Worm (Caenorhabditis elegans): Measurements from ENCODE around the gene Y54G2A.49.

Y54G2A.49 gene

ce11 chrIV:2805525-2805924 is 47.5 kb downstream of the Y54G2A.49 start, which contains the start of gene Y54G2A.45 (continued):
- TF ChIP-seq nhr-42 (GFP tag; IDR thresholded peaks at IDR 0.05) (peak; percentile 69; the same call in 1 of the 2 replicates), nhr-76 (tag; optimal IDR thresholded peaks at IDR 0.05) (no peak), F26F4.8 (GFP tag; conservative IDR thresholded peaks at IDR 0.05) (peak; percentile 90), ctbp-1 (GFP tag; IDR thresholded peaks at IDR 0.05) (peak; percentile 74; the same call in 1 of the 2 replicates), R02D3.7 (tag; optimal IDR thresholded peaks at IDR 0.05) (peak; percentile 2), hlh-11 (tag; optimal IDR thresholded peaks at IDR 0.05) (peak; percentile 85), php-3 (GFP tag; IDR thresholded peaks at IDR 0.05) (peak; percentile 78), mdl-1 (tag; optimal IDR thresholded peaks at IDR 0.05) (peak in 1 of 2 experiments; percentile 32), zfp-3 (GFP tag; conservative IDR thresholded peaks at IDR 0.05) (no peak), aha-1 (tag) (peak; percentile 70), egl-43 (GFP tag; IDR thresholded peaks at IDR 0.05) (peak; percentile 82), Y105C5A.15 (GFP tag; IDR thresholded peaks at IDR 0.05) (no peak), fos-1 (tag; optimal IDR thresholded peaks at IDR 0.05) (no peak), lin-1 (GFP tag; IDR thresholded peaks at IDR 0.05) (no peak), dmd-6 (GFP tag; IDR thresholded peaks at IDR 0.05) (peak; percentile 87), nhr-6 (tag; optimal IDR thresholded peaks at IDR 0.05) (peak; percentile 3), Y48G9A.11 (GFP tag; IDR thresholded peaks at IDR 0.05) (peak; percentile 77), mxl-2 (GFP tag; conservative IDR thresholded peaks at IDR 0.05) (0 out of 2 replicates have a peak, but pooled peaks have one; percentile 12), daf-12 (tag; optimal IDR thresholded peaks at IDR 0.05) (no peak), nhr-111 (GFP tag; optimal IDR thresholded peaks at IDR 0.05) (no peak), ztf-7 (tag; optimal IDR thresholded peaks at IDR 0.05) (no peak), lir-3 (tag; optimal IDR thresholded peaks at IDR 0.05) (peak; percentile 48), dpl-1 (GFP tag; optimal IDR thresholded peaks at IDR 0.05) (peak; percentile 25), arid-1 (GFP tag; conservative IDR thresholded peaks at IDR 0.05) (peak; percentile 78), T20F7.1 (GFP tag; optimal IDR thresholded peaks at IDR 0.05) (no peak), dve-1 (tag; optimal IDR thresholded peaks at IDR 0.05; ENCODE audit: insufficient read depth) (peak; percentile 88), dmd-8 (GFP tag; IDR thresholded peaks at IDR 0.05) (peak; percentile 77; the same call in 1 of the 2 replicates), skn-1 (tag; optimal IDR thresholded peaks at IDR 0.05) (no peak), lin-29 (GFP tag; IDR thresholded peaks at IDR 0.05) (no peak), lin-15B (tag; optimal IDR thresholded peaks at IDR 0.05) (no peak), gei-8 (GFP tag; optimal IDR thresholded peaks at IDR 0.05) (peak; percentile 91), Y75B8A.6 (GFP tag; IDR thresholded peaks at IDR 0.05) (peak; percentile 57; the same call in 1 of the 2 replicates), jun-1 (tag; optimal IDR thresholded peaks at IDR 0.05) (no peak), Y5F2A.4 (GFP tag; optimal IDR thresholded peaks at IDR 0.05) (no peak), lim-7 (GFP tag; IDR thresholded peaks at IDR 0.05) (peak; percentile 81), unc-39 (tag; optimal IDR thresholded peaks at IDR 0.05) (no peak), ceh-32 (tag; optimal IDR thresholded peaks at IDR 0.05; ENCODE audit: poor library complexity) (no peak), ceh-28 (tag; optimal IDR thresholded peaks at IDR 0.05) (no peak), hlh-30 (tag; optimal IDR thresholded peaks at IDR 0.05; ENCODE audit: insufficient read depth) (peak; percentile 91), nhr-28 (tag; optimal IDR thresholded peaks at IDR 0.05) (peak; percentile 89), nhr-48 (tag; optimal IDR thresholded peaks at IDR 0.05) (peak; percentile 84), sdz-12 (GFP tag; optimal IDR thresholded peaks at IDR 0.05) (no peak), fkh-10 (GFP tag; optimal IDR thresholded peaks at IDR 0.05) (no peak), spr-1 (tag; optimal IDR thresholded peaks at IDR 0.05) (peak; percentile 72), cey-2 (tag; optimal IDR thresholded peaks at IDR 0.05; ENCODE audit: borderline replicate concordance, insufficient read depth) (no peak), nhr-237 (tag; optimal IDR thresholded peaks at IDR 0.05) (no peak), mxl-3 (GFP tag; optimal IDR thresholded peaks at IDR 0.05) (peak; percentile 77), ama-1 (optimal IDR thresholded peaks at IDR 0.05) (no peak), dmd-9 (GFP tag; IDR thresholded peaks at IDR 0.05) (peak; percentile 72; the same call in 1 of the 2 replicates), daf-19 (GFP tag; conservative IDR thresholded peaks at IDR 0.05) (no peak), nhr-10 (tag; optimal IDR thresholded peaks at IDR 0.05) (no peak), duxl-1 (tag; optimal IDR thresholded peaks at IDR 0.05; ENCODE audit: poor library complexity) (peak; percentile 38)

Data from whole organism, L4 larva.